Fruit fly (Drosophila melanogaster): Measurements from ENCODE around the gene Kul.

Gene Kul

DNA sequence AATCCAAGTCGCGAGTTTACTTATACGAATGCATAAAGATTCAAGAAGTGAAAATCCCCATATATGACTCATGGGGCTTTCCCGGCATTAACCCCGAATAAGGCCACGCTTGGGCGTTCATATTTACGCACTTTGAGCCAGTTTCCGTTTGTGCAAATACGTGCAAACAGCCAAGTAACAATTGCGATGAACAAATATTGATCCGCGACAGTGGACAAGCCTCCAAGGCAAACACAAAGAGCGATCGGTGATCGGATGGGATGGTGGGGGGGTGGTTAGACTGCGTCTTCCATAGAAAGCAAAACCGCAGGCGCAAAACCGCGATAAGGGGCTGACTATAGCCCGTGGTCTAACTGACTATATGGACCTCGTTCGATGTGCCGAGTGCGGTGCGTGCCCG is 31.6 kb downstream of the Kul start (continued):
- no peak for TF ChIP-seq peb (GFP tag; IDR thresholded peaks at IDR 0.05)
- no peak for TF ChIP-seq az2 (GFP tag; optimal IDR thresholded peaks at IDR 0.05)
- no peak for TF ChIP-seq Hmx (GFP tag; optimal IDR thresholded peaks at IDR 0.05)
- TF ChIP-seq CG14965 (GFP tag; optimal IDR thresholded peaks at IDR 0.05; ENCODE audit: borderline replicate concordance), result no peak
- TF ChIP-seq fd102C (GFP tag; optimal IDR thresholded peaks at IDR 0.05), result no peak
- peak; percentile 18 for TF ChIP-seq CG17912 (GFP tag; optimal IDR thresholded peaks at IDR 0.05)
- no peak for TF ChIP-seq lbe (GFP tag; optimal IDR thresholded peaks at IDR 0.05)
- TF ChIP-seq vvl (GFP tag; IDR thresholded peaks at IDR 0.05), result peak; percentile 11; the same call in 1 of the 2 replicates
- no peak for TF ChIP-seq D19A (tag; optimal IDR thresholded peaks at IDR 0.05)
- TF ChIP-seq Hr3 (GFP tag; optimal IDR thresholded peaks at IDR 0.05), result no peak
- no peak for TF ChIP-seq Gug (GFP tag; IDR thresholded peaks at IDR 0.05)
- TF ChIP-seq CG16815 (GFP tag; optimal IDR thresholded peaks at IDR 0.05), result no peak
- TF ChIP-seq CG3163 (GFP tag; optimal IDR thresholded peaks at IDR 0.05), result no peak
- no peak for TF ChIP-seq CG12744 (GFP tag; optimal IDR thresholded peaks at IDR 0.05)
- TF ChIP-seq ro (GFP tag; IDR thresholded peaks at IDR 0.05), result no peak
- TF ChIP-seq CG17385 (GFP tag; optimal IDR thresholded peaks at IDR 0.05), result no peak
- peak; percentile 26 for TF ChIP-seq fd64A (GFP tag; optimal IDR thresholded peaks at IDR 0.05)
- no peak for TF ChIP-seq grau (tag; optimal IDR thresholded peaks at IDR 0.05)
- TF ChIP-seq CG10565 (GFP tag; optimal IDR thresholded peaks at IDR 0.05), result no peak
- no peak for TF ChIP-seq Usf (GFP tag; optimal IDR thresholded peaks at IDR 0.05)
- no peak for TF ChIP-seq CG15011 (GFP tag; optimal IDR thresholded peaks at IDR 0.05)
- TF ChIP-seq zen2 (GFP tag; IDR thresholded peaks at IDR 0.05; ENCODE audit: partially characterized antibody), result no peak
- no peak for TF ChIP-seq NK7.1 (GFP tag; optimal IDR thresholded peaks at IDR 0.05)
- 0 out of 2 replicates have a peak, but pooled peaks have one; percentile 15 for TF ChIP-seq seq (GFP tag; IDR thresholded peaks at IDR 0.05)
- no peak for TF ChIP-seq CG7357 (GFP tag; IDR thresholded peaks at IDR 0.05)
- TF ChIP-seq Eip74EF (GFP tag; optimal IDR thresholded peaks at IDR 0.05), result peak in 1 of 2 experiments; percentile 3
- no peak for TF ChIP-seq CG7372 (GFP tag; IDR thresholded peaks at IDR 0.05)
- TF ChIP-seq tup (GFP tag; optimal IDR thresholded peaks at IDR 0.05), result no peak
- TF ChIP-seq sens (GFP tag), result peak; percentile 73
- TF ChIP-seq CG32767 (GFP tag; IDR thresholded peaks at IDR 0.05), result no peak
- TF ChIP-seq sc (optimal IDR thresholded peaks at IDR 0.05), result no peak
- no peak for TF ChIP-seq sc (GFP tag; optimal IDR thresholded peaks at IDR 0.05)
- TF ChIP-seq Trl (optimal IDR thresholded peaks at IDR 0.05), result no peak
- TF ChIP-seq Trl (GFP tag; optimal IDR thresholded peaks at IDR 0.05), result peak; percentile 12
- no peak for TF ChIP-seq CG15073 (GFP tag; optimal IDR thresholded peaks at IDR 0.05)
- TF ChIP-seq dm (GFP tag; optimal IDR thresholded peaks at IDR 0.05), result no peak
- no peak for TF ChIP-seq h (optimal IDR thresholded peaks at IDR 0.05)
- TF ChIP-seq z (GFP tag; IDR thresholded peaks at IDR 0.05), result no peak
- no peak for TF ChIP-seq CG17612 (GFP tag; IDR thresholded peaks at IDR 0.05)
- TF ChIP-seq CG9817 (tag; optimal IDR thresholded peaks at IDR 0.05), result peak; percentile 0
- TF ChIP-seq E2f1 (GFP tag; IDR thresholded peaks at IDR 0.05), result 0 out of 2 replicates have a peak, but pooled peaks have one; percentile 7
- peak; percentile 15 for TF ChIP-seq CG13424 (tag; optimal IDR thresholded peaks at IDR 0.05)
- TF ChIP-seq usp (GFP tag; optimal IDR thresholded peaks at IDR 0.05), result no peak
- TF ChIP-seq zen (tag; optimal IDR thresholded peaks at IDR 0.05), result no peak
- no peak for TF ChIP-seq Ada2b (GFP tag; IDR thresholded peaks at IDR 0.05)
- no peak for TF ChIP-seq CG10209 (GFP tag; optimal IDR thresholded peaks at IDR 0.05)
- TF ChIP-seq CG12071 (GFP tag; optimal IDR thresholded peaks at IDR 0.05), result peak; percentile 71
- TF ChIP-seq B-H1 (GFP tag; IDR thresholded peaks at IDR 0.05), result no peak
- no peak for TF ChIP-seq CG2712 (tag; optimal IDR thresholded peaks at IDR 0.05)
- peak; percentile 35 for TF ChIP-seq CG17359 (tag; optimal IDR thresholded peaks at IDR 0.05)
- peak; percentile 19 for TF ChIP-seq CG6813 (GFP tag; optimal IDR thresholded peaks at IDR 0.05)
- TF ChIP-seq CG9609 (GFP tag; optimal IDR thresholded peaks at IDR 0.05), result no peak
- no peak for TF ChIP-seq croc (GFP tag; conservative IDR thresholded peaks at IDR 0.05)

Data from whole organism, embryonic.